Worm (Caenorhabditis elegans): ENCODE results near the gene eif-1.
A peak's percentile ranks its signal among the peaks of the same experiment; 100 is the strongest.

eif-1 gene

ce11 chrII:4955353-4955752 lies 38.0 kb downstream of the eif-1 start, which contains the start of gene pbs-3 (continued):
- TF ChIP-seq egl-27 (tag; optimal IDR thresholded peaks at IDR 0.05) (no peak), crh-2 (tag; optimal IDR thresholded peaks at IDR 0.05) (peak; percentile 73), sem-4 (tag; optimal IDR thresholded peaks at IDR 0.05) (no peak), ztf-4 (tag; optimal IDR thresholded peaks at IDR 0.05) (no peak), mdl-1 (tag; optimal IDR thresholded peaks at IDR 0.05) (no peak), C34F6.9 (tag; optimal IDR thresholded peaks at IDR 0.05) (peak; percentile 77), mab-5 (tag; optimal IDR thresholded peaks at IDR 0.05) (no peak), gmeb-1 (tag; optimal IDR thresholded peaks at IDR 0.05) (peak; percentile 25), unc-62 (GFP tag; optimal IDR thresholded peaks at IDR 0.05) (no peak)

ce11 chrII:4954099-4954959 lies 39.1 kb downstream of the eif-1 start:
- TF ChIP-seq nhr-12 (tag; optimal IDR thresholded peaks at IDR 0.05): no peak
- no peak for TF ChIP-seq egl-27 (tag; optimal IDR thresholded peaks at IDR 0.05)
- TF ChIP-seq F13H6.1 (tag; optimal IDR thresholded peaks at IDR 0.05): no peak
- TF ChIP-seq sma-9 (GFP tag; optimal IDR thresholded peaks at IDR 0.05): no peak
- no peak for TF ChIP-seq sma-9 (tag; optimal IDR thresholded peaks at IDR 0.05)
- no peak for TF ChIP-seq nhr-21 (tag; optimal IDR thresholded peaks at IDR 0.05)
- no peak for TF ChIP-seq crh-2 (tag; optimal IDR thresholded peaks at IDR 0.05)
- no peak for TF ChIP-seq C34F6.9 (tag; optimal IDR thresholded peaks at IDR 0.05)
- TF ChIP-seq nhr-11 (tag; optimal IDR thresholded peaks at IDR 0.05): no peak
- TF ChIP-seq ztf-4 (tag; optimal IDR thresholded peaks at IDR 0.05): no peak
- no peak for TF ChIP-seq sma-3 (GFP tag; optimal IDR thresholded peaks at IDR 0.05)
- no peak for TF ChIP-seq peb-1 (tag; optimal IDR thresholded peaks at IDR 0.05)
- TF ChIP-seq Y55F3AM.14 (GFP tag; optimal IDR thresholded peaks at IDR 0.05): no peak
- TF ChIP-seq ztf-1 (GFP tag; conservative IDR thresholded peaks at IDR 0.05): no peak

ce11 chrII:4953289-4953688 lies 40.1 kb downstream of the eif-1 start, which contains the start of gene ndx-3:
TSS of gene ndx-3 (plus strand) at chrII:4953589.
- TF ChIP-seq peb-1 (tag; optimal IDR thresholded peaks at IDR 0.05) (no peak), aly-2 (tag; optimal IDR thresholded peaks at IDR 0.05) (no peak), sma-9 (GFP tag; optimal IDR thresholded peaks at IDR 0.05) (no peak), sma-9 (tag; optimal IDR thresholded peaks at IDR 0.05) (no peak), mab-5 (tag; optimal IDR thresholded peaks at IDR 0.05) (no peak), lsy-2 (tag; optimal IDR thresholded peaks at IDR 0.05) (no peak), nhr-21 (tag; optimal IDR thresholded peaks at IDR 0.05) (no peak), C34F6.9 (tag; optimal IDR thresholded peaks at IDR 0.05) (no peak), nhr-12 (tag; optimal IDR thresholded peaks at IDR 0.05) (no peak), elt-1 (tag; optimal IDR thresholded peaks at IDR 0.05) (no peak), dmd-4 (tag; optimal IDR thresholded peaks at IDR 0.05) (no peak), sma-3 (GFP tag; optimal IDR thresholded peaks at IDR 0.05) (no peak), nhr-11 (tag; optimal IDR thresholded peaks at IDR 0.05) (no peak), nhr-129 (tag; optimal IDR thresholded peaks at IDR 0.05) (no peak), blmp-1 (tag; optimal IDR thresholded peaks at IDR 0.05; ENCODE audit: insufficient read depth) (no peak)

ce11 chrII:4949380-4949950 lies 43.9 kb downstream of the eif-1 start, which contains the start of the genes try-1 and zyg-12:
TSS of gene try-1 (minus strand) at chrII:4949527.
TSS of gene zyg-12 (plus strand) at chrII:4949900.
- TF ChIP-seq sma-9 (GFP tag; optimal IDR thresholded peaks at IDR 0.05) (no peak), sma-9 (tag; optimal IDR thresholded peaks at IDR 0.05) (no peak), Y55F3AM.14 (GFP tag; optimal IDR thresholded peaks at IDR 0.05) (no peak), lin-11 (tag; optimal IDR thresholded peaks at IDR 0.05) (no peak), mbf-1 (tag; optimal IDR thresholded peaks at IDR 0.05) (no peak), peb-1 (tag; optimal IDR thresholded peaks at IDR 0.05) (no peak), nhr-23 (tag; optimal IDR thresholded peaks at IDR 0.05) (no peak)

- TF ChIP-seq mbf-1 (tag; optimal IDR thresholded peaks at IDR 0.05): no peak
- no peak for TF ChIP-seq mab-5 (tag; optimal IDR thresholded peaks at IDR 0.05)
- TF ChIP-seq R02D3.7 (tag; optimal IDR thresholded peaks at IDR 0.05): no peak
- TF ChIP-seq ceh-16 (tag; optimal IDR thresholded peaks at IDR 0.05): no peak
- TF ChIP-seq unc-62 (GFP tag; optimal IDR thresholded peaks at IDR 0.05): no peak
- TF ChIP-seq nhr-11 (tag; optimal IDR thresholded peaks at IDR 0.05): no peak
Measured at ce11 chrII:4948118-4948517, 45.3 kb downstream of the eif-1 start.
